Fruit fly (Drosophila melanogaster) whole organism, embryonic: Measurements from ENCODE around the gene spd-2.

Experiments
- Adf1 ChIP-seq: fragments of 200-800 bp; sonication (Bioruptor generic); IDR thresholded peaks from 2 replicates; pipeline ENCODE4 v1.3.6; 2022; ENCODE audit warnings: missing biosample characterization, missing genetic modification characterization
- Antp ChIP-seq: fragments of 200-800 bp; sonication (Bioruptor generic); optimal IDR thresholded peaks from 3 replicates; lab custom pipeline; 2016; ENCODE audit warnings: missing biosample characterization, missing genetic modification characterization
- BtbVII ChIP-seq: fragments of 200-800 bp; sonication (Bioruptor generic); optimal IDR thresholded peaks from 3 replicates; lab custom pipeline; 2017; ENCODE audit warnings: missing biosample characterization, mild to moderate bottlenecking, missing genetic modification characterization
- CG10462 ChIP-seq: fragments of 200-800 bp; sonication (Bioruptor generic); optimal IDR thresholded peaks from 2 replicates; lab custom pipeline; 2016; ENCODE audit warnings: missing biosample characterization, missing genetic modification characterization
- CG10543 ChIP-seq: fragments of 200-800 bp; sonication (Bioruptor generic); optimal IDR thresholded peaks from 3 replicates; lab custom pipeline; 2017; ENCODE audit warnings: missing biosample characterization, mild to moderate bottlenecking, missing genetic modification characterization, moderate library complexity
- CG10959 ChIP-seq: fragments of 200-800 bp; sonication (Bioruptor generic); IDR thresholded peaks from 2 replicates; pipeline ENCODE4 v1.3.6; 2022; ENCODE audit warnings: missing biosample characterization, missing genetic modification characterization
- CG11247 ChIP-seq: fragments of 200-800 bp; sonication (Bioruptor generic); IDR thresholded peaks from 2 replicates; pipeline ENCODE4 v1.3.6; 2022; ENCODE audit warnings: missing biosample characterization, missing genetic modification characterization
- CG12391 ChIP-seq: fragments of 200-800 bp; sonication (Bioruptor generic); optimal IDR thresholded peaks from 3 replicates; lab custom pipeline; 2018; ENCODE audit warnings: missing biosample characterization, mild to moderate bottlenecking, missing genetic modification characterization, moderate library complexity
- CG13296 ChIP-seq: fragments of 200-800 bp; sonication (Bioruptor generic); optimal IDR thresholded peaks from 3 replicates; lab custom pipeline; 2018; ENCODE audit warnings: missing biosample characterization, mild to moderate bottlenecking, missing genetic modification characterization
- CG13775 ChIP-seq: fragments of 200-800 bp; sonication (Bioruptor generic); optimal IDR thresholded peaks from 3 replicates; lab custom pipeline; 2017; ENCODE audit warnings: missing biosample characterization, mild to moderate bottlenecking, missing genetic modification characterization
- CG1529 ChIP-seq: fragments of 200-800 bp; sonication (Bioruptor generic); optimal IDR thresholded peaks from 3 replicates; lab custom pipeline; 2018; ENCODE audit warnings: missing biosample characterization, missing genetic modification characterization
- CG15514 ChIP-seq: fragments of 200-800 bp; sonication (Bioruptor generic); optimal IDR thresholded peaks from 3 replicates; lab custom pipeline; 2017; ENCODE audit warnings: missing biosample characterization, missing genetic modification characterization, mild to moderate bottlenecking, moderate library complexity, missing genetic modification reagents
- CG16779 ChIP-seq: fragments of 200-800 bp; sonication (Bioruptor generic); IDR thresholded peaks from 2 replicates; pipeline ENCODE4 v1.3.6; 2022; ENCODE audit warnings: missing biosample characterization, missing genetic modification characterization
- CG17359 ChIP-seq: fragments of 200-800 bp; sonication (Bioruptor generic); optimal IDR thresholded peaks from 3 replicates; lab custom pipeline; 2018; ENCODE audit warnings: missing biosample characterization, mild to moderate bottlenecking, missing genetic modification characterization, moderate library complexity
- CG17912 ChIP-seq: fragments of 200-800 bp; sonication (Bioruptor generic); optimal IDR thresholded peaks from 2 replicates; lab custom pipeline; 2018; ENCODE audit warnings: missing biosample characterization, mild to moderate bottlenecking, missing genetic modification characterization
- CG18262 ChIP-seq: fragments of 200-800 bp; optimal IDR thresholded peaks from 3 replicates; lab custom pipeline; 2019; ENCODE audit warnings: missing biosample characterization, mild to moderate bottlenecking, missing genetic modification characterization, moderate library complexity
- CG2116 ChIP-seq: fragments of 200-800 bp; sonication (Bioruptor generic); optimal IDR thresholded peaks from 3 replicates; lab custom pipeline; 2018; ENCODE audit warnings: missing biosample characterization, mild to moderate bottlenecking, missing genetic modification characterization
- CG3163 ChIP-seq: fragments of 200-800 bp; sonication (Bioruptor generic); optimal IDR thresholded peaks from 3 replicates; lab custom pipeline; 2016; ENCODE audit warnings: missing biosample characterization, missing genetic modification characterization
- CG34224 ChIP-seq: fragments of 200-800 bp; sonication (Bioruptor generic); IDR thresholded peaks from 3 replicates; pipeline ENCODE4 v1.3.6; 2022; ENCODE audit warnings: missing biosample characterization, missing genetic modification characterization; ENCODE audit not compliant: partially characterized antibody
- CG8765 ChIP-seq: fragments of 200-800 bp; sonication (Bioruptor generic); IDR thresholded peaks from 2 replicates; pipeline ENCODE4 v1.3.6; 2022; ENCODE audit warnings: missing biosample characterization, missing genetic modification characterization
- D ChIP-seq, 2 experiments: fragments of 200-800 bp in 1 of 2; fragments of >200 bp in 1 of 2; sonication (Bioruptor generic) in 1 of 2; optimal IDR thresholded peaks; 2 replicates in 1 of 2; 3 replicates in 1 of 2; lab custom pipeline; 2017; ENCODE audit warnings: mild to moderate bottlenecking in 1 of 2, missing biosample characterization in 1 of 2, missing genetic modification characterization in 1 of 2, missing genetic modification reagents in 1 of 2
- Dfd ChIP-seq, 2 experiments: fragments of >200 bp; optimal IDR thresholded peaks; 2 replicates each; lab custom pipeline; 2017; ENCODE audit warnings: missing biosample characterization in 2 of 2, missing genetic modification characterization in 2 of 2
- Dip3 ChIP-seq: fragments of 200-800 bp; sonication (Bioruptor generic); optimal IDR thresholded peaks from 3 replicates; lab custom pipeline; 2016; ENCODE audit warnings: missing biosample characterization, missing genetic modification characterization
- ERR ChIP-seq: fragments of 200-800 bp; sonication (Bioruptor generic); optimal IDR thresholded peaks from 2 replicates; lab custom pipeline; 2016; ENCODE audit warnings: missing biosample characterization, missing genetic modification characterization
- HLH3B ChIP-seq: fragments of 200-800 bp; sonication (Bioruptor generic); IDR thresholded peaks from 2 replicates; pipeline ENCODE4 v1.3.6; 2022; ENCODE audit warnings: missing biosample characterization, missing genetic modification characterization
- HLH54F ChIP-seq: fragments of 200-800 bp; sonication (Bioruptor generic); optimal IDR thresholded peaks from 3 replicates; lab custom pipeline; 2016; ENCODE audit warnings: missing biosample characterization, missing genetic modification characterization
- Max ChIP-seq: fragments of 200-800 bp; sonication (Bioruptor generic); optimal IDR thresholded peaks from 2 replicates; lab custom pipeline; 2016; ENCODE audit warnings: missing biosample characterization, mild to moderate bottlenecking, missing genetic modification characterization
- NFAT ChIP-seq: fragments of 200-800 bp; sonication (Bioruptor generic); IDR thresholded peaks from 2 replicates; pipeline ENCODE4 v1.3.6; 2022; ENCODE audit warnings: missing biosample characterization, missing genetic modification characterization
- NK7.1 ChIP-seq: fragments of 200-800 bp; sonication (Bioruptor generic); optimal IDR thresholded peaks from 3 replicates; lab custom pipeline; 2016; ENCODE audit warnings: missing biosample characterization, missing genetic modification characterization
- Neu2 ChIP-seq: fragments of 200-800 bp; sonication (Bioruptor generic); optimal IDR thresholded peaks from 3 replicates; lab custom pipeline; 2016; ENCODE audit warnings: missing biosample characterization, missing genetic modification characterization, borderline replicate concordance
- Oaz ChIP-seq: fragments of 200-800 bp; sonication (Bioruptor generic); IDR thresholded peaks from 2 replicates; pipeline ENCODE4 v1.3.6; 2022; ENCODE audit warnings: missing biosample characterization, missing genetic modification characterization
- Pdp1 ChIP-seq, 2 experiments: fragments of 200-800 bp; sonication (Bioruptor generic); optimal IDR thresholded peaks; 3 replicates each; lab custom pipeline; 2016; ENCODE audit warnings: missing biosample characterization in 2 of 2, missing genetic modification characterization in 2 of 2, mild to moderate bottlenecking in 1 of 2, moderate library complexity in 1 of 2
- Sry-δ ChIP-seq: fragments of 200-800 bp; sonication (Bioruptor generic); optimal IDR thresholded peaks from 2 replicates; lab custom pipeline; 2016; ENCODE audit warnings: missing biosample characterization, missing genetic modification characterization
- Trl ChIP-seq, 3 experiments: fragments of >200 bp in 2 of 3; fragments of 200-800 bp in 1 of 3; sonication (Bioruptor generic) in 1 of 3; optimal IDR thresholded peaks; 2 replicates in 1 of 3; 3 replicates in 2 of 3; lab custom pipeline; 2016 to 2017; ENCODE audit warnings: missing biosample characterization in 1 of 3, missing genetic modification characterization in 1 of 3
- Vsx1 ChIP-seq: fragments of 200-800 bp; sonication (Bioruptor generic); optimal IDR thresholded peaks from 2 replicates; lab custom pipeline; 2017; ENCODE audit warnings: missing biosample characterization, mild to moderate bottlenecking, missing genetic modification characterization, missing genetic modification reagents
- bab2 ChIP-seq: fragments of 200-800 bp; sonication (Bioruptor generic); optimal IDR thresholded peaks from 2 replicates; lab custom pipeline; 2016; ENCODE audit warnings: missing biosample characterization, missing genetic modification characterization
- da ChIP-seq: fragments of 200-800 bp; sonication (Bioruptor generic); optimal IDR thresholded peaks from 2 replicates; lab custom pipeline; 2016; ENCODE audit warnings: missing biosample characterization, missing genetic modification characterization
- fd3F ChIP-seq: fragments of 200-800 bp; sonication (Bioruptor generic); optimal IDR thresholded peaks from 2 replicates; lab custom pipeline; 2018; ENCODE audit warnings: missing biosample characterization, mild to moderate bottlenecking, missing genetic modification characterization, moderate library complexity
- grau ChIP-seq: fragments of 200-800 bp; optimal IDR thresholded peaks from 3 replicates; lab custom pipeline; 2019; ENCODE audit warnings: missing biosample characterization, mild to moderate bottlenecking, missing genetic modification characterization, moderate library complexity
- gsb ChIP-seq: fragments of 200-800 bp; sonication (Bioruptor generic); IDR thresholded peaks from 2 replicates; pipeline ENCODE4 v1.3.6; 2022; ENCODE audit warnings: missing biosample characterization, missing genetic modification characterization
- ham ChIP-seq: fragments of 200-800 bp; sonication (Bioruptor generic); IDR thresholded peaks from 2 replicates; pipeline ENCODE4 v1.3.6; 2022; ENCODE audit warnings: missing biosample characterization, missing genetic modification characterization
- nau ChIP-seq: fragments of 200-800 bp; sonication (Bioruptor generic); optimal IDR thresholded peaks from 3 replicates; lab custom pipeline; 2017; ENCODE audit warnings: missing biosample characterization, mild to moderate bottlenecking, missing genetic modification characterization, missing genetic modification reagents
- nerfin-2 ChIP-seq: fragments of 200-800 bp; sonication (Bioruptor generic); IDR thresholded peaks from 2 replicates; pipeline ENCODE4 v1.3.6; 2022; ENCODE audit warnings: missing biosample characterization, missing genetic modification characterization; ENCODE audit not compliant: partially characterized antibody
- pb ChIP-seq: fragments of 200-800 bp; sonication (Bioruptor generic); optimal IDR thresholded peaks from 3 replicates; lab custom pipeline; 2016; ENCODE audit warnings: missing biosample characterization, missing genetic modification characterization
- rib ChIP-seq: fragments of 200-800 bp; sonication (Bioruptor generic); IDR thresholded peaks from 2 replicates; pipeline ENCODE4 v1.3.6; 2022; ENCODE audit warnings: missing biosample characterization, missing genetic modification characterization
- row ChIP-seq: fragments of 200-800 bp; sonication (Bioruptor generic); IDR thresholded peaks from 3 replicates; pipeline ENCODE4 v1.3.6; 2022; ENCODE audit warnings: missing biosample characterization, missing genetic modification characterization
- sob ChIP-seq: fragments of 200-800 bp; sonication (Bioruptor generic); IDR thresholded peaks from 2 replicates; pipeline ENCODE4 v1.3.6; 2022; ENCODE audit warnings: missing biosample characterization, missing genetic modification characterization
- vfl ChIP-seq: fragments of 200-800 bp; sonication (Bioruptor generic); optimal IDR thresholded peaks from 2 replicates; lab custom pipeline; 2016; ENCODE audit warnings: missing biosample characterization, missing genetic modification characterization
- wdn ChIP-seq: fragments of 200-800 bp; sonication (Bioruptor generic); IDR thresholded peaks from 2 replicates; pipeline ENCODE4 v1.3.6; 2022; ENCODE audit warnings: missing biosample characterization, missing genetic modification characterization
- wor ChIP-seq: fragments of 200-800 bp; sonication (Bioruptor generic); IDR thresholded peaks from 2 replicates; pipeline ENCODE4 v1.3.6; 2022; ENCODE audit warnings: missing biosample characterization, missing genetic modification characterization

The spd-2 gene

dm6 chr3L:16635566-16636210 lies 40.9 kb upstream of the spd-2 start (continued):
- TF ChIP-seq ERR (GFP tag; lab: Kevin White, UChicago) = no peak
- no peak for TF ChIP-seq da
- TF ChIP-seq CG8765 (GFP tag; lab: Robert Waterston, UW) = no peak
- TF ChIP-seq CG10462 (GFP tag; lab: Kevin White, UChicago) = no peak
- no peak for TF ChIP-seq BtbVII (GFP tag; lab: Kevin White, UChicago)
- no peak for TF ChIP-seq CG2116 (GFP tag; lab: Kevin White, UChicago)
- peak; percentile 64 for TF ChIP-seq CG18262 (tag; lab: Kevin White, UChicago)
- no peak for TF ChIP-seq Adf1
- no peak for TF ChIP-seq fd3F
- peak; percentile 15 for TF ChIP-seq CG17359 (tag; lab: Kevin White, UChicago)
- no peak for TF ChIP-seq CG13296
- TF ChIP-seq HLH3B = 0 out of 2 replicates have a peak, but pooled peaks have one; percentile 4
- no peak for TF ChIP-seq bab2 (GFP tag; lab: Kevin White, UChicago)
- TF ChIP-seq nau (GFP tag; lab: Kevin White, UChicago) = no peak
- TF ChIP-seq Pdp1 (GFP tag; optimal IDR thresholded peaks at IDR 0.05; lab: Kevin White, UChicago) = no peak
- no peak for TF ChIP-seq Sry-δ
- TF ChIP-seq Trl (optimal IDR thresholded peaks at IDR 0.05; lab: Kevin White, UChicago) = no peak
- TF ChIP-seq Trl (GFP tag; optimal IDR thresholded peaks at IDR 0.05; lab: Kevin White, UChicago) = no peak
- no peak for TF ChIP-seq wor (GFP tag; lab: Robert Waterston, UW)
- TF ChIP-seq CG11247 = no peak
- TF ChIP-seq CG10543 (GFP tag; lab: Kevin White, UChicago) = no peak
- no peak for TF ChIP-seq rib (GFP tag; lab: Robert Waterston, UW)
- no peak for TF ChIP-seq NK7.1
- no peak for TF ChIP-seq CG3163
- no peak for TF ChIP-seq HLH54F (GFP tag; lab: Kevin White, UChicago)
- TF ChIP-seq gsb = no peak
- peak; percentile 37 for TF ChIP-seq CG12391 (tag; lab: Kevin White, UChicago)
- TF ChIP-seq CG17912 = no peak
- no peak for TF ChIP-seq Max (GFP tag; lab: Kevin White, UChicago)
- no peak for TF ChIP-seq Oaz (GFP tag; lab: Robert Waterston, UW)
- no peak for TF ChIP-seq wdn (GFP tag; lab: Robert Waterston, UW)
- TF ChIP-seq CG15514 = no peak
- no peak for TF ChIP-seq Antp (GFP tag; lab: Kevin White, UChicago)
- TF ChIP-seq CG34224 = no peak
- TF ChIP-seq vfl (GFP tag; lab: Kevin White, UChicago) = no peak
- no peak for TF ChIP-seq ham (GFP tag; lab: Robert Waterston, UW)
- TF ChIP-seq CG13775 (GFP tag; lab: Kevin White, UChicago) = no peak
- TF ChIP-seq CG1529 (GFP tag; lab: Kevin White, UChicago) = peak; percentile 8
- no peak for TF ChIP-seq D (optimal IDR thresholded peaks at IDR 0.05; lab: Kevin White, UChicago)
- no peak for TF ChIP-seq D (GFP tag; optimal IDR thresholded peaks at IDR 0.05; lab: Kevin White, UChicago)
- no peak for TF ChIP-seq NFAT
- TF ChIP-seq row (GFP tag; lab: Robert Waterston, UW) = peak; percentile 54; the same call in 2 of the 3 replicates
- TF ChIP-seq Neu2 (GFP tag; lab: Kevin White, UChicago) = no peak
- no peak for TF ChIP-seq Vsx1
- TF ChIP-seq pb (GFP tag; lab: Kevin White, UChicago) = no peak
- 0 out of 2 replicates have a peak, but pooled peaks have one; percentile 18 for TF ChIP-seq sob (GFP tag; lab: Robert Waterston, UW)
- TF ChIP-seq CG16779 (GFP tag; lab: Robert Waterston, UW) = no peak
- no peak for TF ChIP-seq nerfin-2 (GFP tag; lab: Robert Waterston, UW)
- TF ChIP-seq grau (tag; lab: Kevin White, UChicago) = peak; percentile 81
- no peak for TF ChIP-seq Dfd (GFP tag; optimal IDR thresholded peaks at IDR 0.05; lab: Kevin White, UChicago)
- no peak for TF ChIP-seq CG10959 (GFP tag; lab: Robert Waterston, UW)
- TF ChIP-seq Dip3 (GFP tag; lab: Kevin White, UChicago) = peak; percentile 11
